Worm (Caenorhabditis elegans) whole organism, midembryonic: ENCODE measurements around the gene R160.4.

Experiments used
- T22C8.4 ChIP-seq: fragments of 200-800 bp; sonication (Bioruptor generic); IDR thresholded peaks from 2 replicates; pipeline ENCODE4 v1.3.6; 2022; ENCODE audit warnings: missing genetic modification characterization, missing compliant biosample characterization
- cog-1 ChIP-seq: sonication (generic microtip); optimal IDR thresholded peaks from 2 replicates; lab custom pipeline; 2016; ENCODE audit warnings: missing genetic modification characterization, missing compliant biosample characterization
- flt-1 ChIP-seq: fragments of 200-800 bp; sonication (Bioruptor generic); IDR thresholded peaks from 2 replicates; pipeline ENCODE4 v1.3.6; 2022; ENCODE audit warnings: missing genetic modification characterization, missing compliant biosample characterization
- med-1 ChIP-seq: sonication (generic microtip); optimal IDR thresholded peaks from 2 replicates; lab custom pipeline; 2017; ENCODE audit warnings: missing genetic modification characterization, mild to moderate bottlenecking, missing compliant biosample characterization, antibody characterized with exemption, missing genetic modification reagents; ENCODE audit not compliant: insufficient read depth
- ref-1 ChIP-seq: fragments of 200-800 bp; sonication (Bioruptor generic); conservative IDR thresholded peaks from 2 replicates; pipeline ENCODE4 v1.3.6; 2022; ENCODE audit warnings: missing genetic modification reagents, missing genetic modification characterization, missing compliant biosample characterization
- tab-1 ChIP-seq: fragments of 200-800 bp; sonication (Bioruptor generic); IDR thresholded peaks from 2 replicates; pipeline ENCODE4 v1.3.6; 2022; ENCODE audit warnings: missing genetic modification characterization, missing compliant biosample characterization
- ztf-23 ChIP-seq: fragments of 200-800 bp; sonication (Bioruptor generic); IDR thresholded peaks from 2 replicates; pipeline ENCODE4 v1.3.6; 2022; ENCODE audit warnings: missing genetic modification reagents, missing genetic modification characterization, missing compliant biosample characterization
- ztf-29 ChIP-seq: fragments of 200-800 bp; sonication (Bioruptor generic); IDR thresholded peaks from 2 replicates; pipeline ENCODE4 v1.3.6; 2022; ENCODE audit warnings: missing genetic modification reagents, missing genetic modification characterization, missing compliant biosample characterization

DNA sequence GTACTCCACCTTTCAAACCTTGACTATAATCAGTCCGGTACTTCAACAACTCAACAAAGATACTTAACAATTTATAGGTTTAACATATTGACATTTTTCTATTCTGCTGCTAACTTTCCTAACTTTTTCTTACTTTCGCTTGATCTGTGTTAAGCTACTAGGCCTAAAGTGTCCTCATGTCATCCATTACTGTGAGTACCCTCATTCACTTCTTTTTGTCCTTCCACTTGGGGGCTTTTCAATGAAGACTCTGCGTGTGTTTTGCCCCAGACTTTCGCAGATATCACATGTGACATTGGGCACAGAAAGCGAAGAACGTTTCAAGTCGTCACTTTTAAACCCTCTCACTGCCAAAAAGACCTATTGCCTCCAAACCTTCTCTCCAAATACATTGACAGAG, 36.0 kb upstream of the R160.4 start:
- TF ChIP-seq T22C8.4 (GFP tag; lab: Robert Waterston, UW) (no peak), tab-1 (no peak), ztf-23 (GFP tag; lab: Robert Waterston, UW) (no peak), flt-1 (GFP tag; lab: Robert Waterston, UW) (no peak), ref-1 (GFP tag; lab: Robert Waterston, UW) (no peak), med-1 (GFP tag; lab: Kevin White, UChicago) (no peak), ztf-29 (GFP tag; lab: Robert Waterston, UW) (no peak), cog-1 (tag; lab: Kevin White, UChicago) (no peak)
